Worm (Caenorhabditis elegans) whole organism, L4 larva: Measurements from ENCODE around the gene anmt-1.
A peak's percentile ranks its signal among the peaks of the same experiment; 100 is the strongest.

Source experiments
- R02D3.7 ChIP-seq: fragments of 150-350 bp; sonication (generic microtip); optimal IDR thresholded peaks from 3 replicates; lab custom pipeline; 2014; ENCODE audit warnings: missing biosample characterization, missing genetic modification characterization
- T20F7.1 ChIP-seq: fragments of 200-800 bp; sonication (Bioruptor generic); optimal IDR thresholded peaks from 2 replicates; lab custom pipeline; 2018; ENCODE audit warnings: mild to moderate bottlenecking, missing genetic modification characterization, missing compliant biosample characterization
- T26A8.4 ChIP-seq: fragments of 200-800 bp; sonication (Bioruptor generic); IDR thresholded peaks from 2 replicates; pipeline ENCODE4 v1.3.6; 2022; ENCODE audit warnings: missing genetic modification characterization, missing compliant biosample characterization
- Y75B8A.6 ChIP-seq: fragments of 200-800 bp; sonication (Bioruptor generic); IDR thresholded peaks from 2 replicates; pipeline ENCODE4 v1.3.6; 2022; ENCODE audit warnings: missing genetic modification reagents, missing genetic modification characterization, missing compliant biosample characterization
- ZK337.2 ChIP-seq: fragments of 200-800 bp; sonication (Bioruptor generic); IDR thresholded peaks from 2 replicates; pipeline ENCODE4 v1.3.6; 2022; ENCODE audit warnings: missing genetic modification reagents, missing genetic modification characterization, missing compliant biosample characterization
- ZK546.5 ChIP-seq, 2 experiments: sonication (generic microtip); optimal IDR thresholded peaks; 2 replicates each; lab custom pipeline; 2017; ENCODE audit warnings: missing biosample characterization in 2 of 2, missing genetic modification characterization in 2 of 2
- aly-2 ChIP-seq: sonication (generic microtip); optimal IDR thresholded peaks from 2 replicates; lab custom pipeline; 2018; ENCODE audit warnings: missing biosample characterization, missing genetic modification characterization
- arid-1 ChIP-seq: fragments of 200-800 bp; sonication (Bioruptor generic); conservative IDR thresholded peaks from 2 replicates; pipeline ENCODE4 v1.3.6; 2022; ENCODE audit warnings: missing genetic modification reagents, missing genetic modification characterization, missing compliant biosample characterization
- attf-4 ChIP-seq: sonication (generic microtip); optimal IDR thresholded peaks from 3 replicates; lab custom pipeline; 2017; ENCODE audit warnings: missing biosample characterization, missing genetic modification characterization
- ceh-20 ChIP-seq: fragments of 200-800 bp; sonication (Bioruptor generic); IDR thresholded peaks from 2 replicates; pipeline ENCODE4 v1.3.6; 2022; ENCODE audit warnings: missing genetic modification reagents, missing genetic modification characterization, missing compliant biosample characterization
- ceh-28 ChIP-seq: fragments of 150-350 bp; optimal IDR thresholded peaks from 2 replicates; lab custom pipeline; 2014; ENCODE audit warnings: missing biosample characterization, missing genetic modification reagents, missing genetic modification characterization
- ceh-32 ChIP-seq: sonication (generic microtip); optimal IDR thresholded peaks from 2 replicates; lab custom pipeline; 2016; ENCODE audit warnings: mild to moderate bottlenecking, missing genetic modification characterization, missing compliant biosample characterization; ENCODE audit not compliant: poor library complexity
- ceh-62 ChIP-seq: sonication (generic microtip); optimal IDR thresholded peaks from 2 replicates; lab custom pipeline; 2017; ENCODE audit warnings: missing biosample characterization, missing genetic modification characterization
- daf-12 ChIP-seq: fragments of 150-350 bp; optimal IDR thresholded peaks from 2 replicates; lab custom pipeline; 2014; ENCODE audit warnings: missing biosample characterization, missing genetic modification reagents, missing genetic modification characterization
- daf-16 ChIP-seq, 3 experiments: sonication (generic microtip); optimal IDR thresholded peaks; 2 replicates each; lab custom pipeline; 2016 to 2017; ENCODE audit warnings: missing genetic modification characterization in 3 of 3, missing genetic modification reagents in 3 of 3, mild to moderate bottlenecking in 2 of 3, missing compliant biosample characterization in 2 of 3, missing biosample characterization in 1 of 3, moderate library complexity in 1 of 3
- daf-8 ChIP-seq: fragments of 200-800 bp; sonication (Bioruptor generic); IDR thresholded peaks from 2 replicates; pipeline ENCODE4 v1.3.6; 2022; ENCODE audit warnings: missing genetic modification characterization, missing compliant biosample characterization
- dmd-6 ChIP-seq: fragments of 200-800 bp; sonication (Bioruptor generic); IDR thresholded peaks from 2 replicates; pipeline ENCODE4 v1.3.6; 2022; ENCODE audit warnings: missing genetic modification reagents, missing genetic modification characterization, missing compliant biosample characterization
- duxl-1 ChIP-seq: sonication (generic microtip); optimal IDR thresholded peaks from 2 replicates; lab custom pipeline; 2016; ENCODE audit warnings: mild to moderate bottlenecking, missing genetic modification characterization, moderate library complexity, missing compliant biosample characterization; ENCODE audit not compliant: poor library complexity
- dve-1 ChIP-seq: sonication (generic microtip); optimal IDR thresholded peaks from 2 replicates; lab custom pipeline; 2017; ENCODE audit warnings: antibody characterized with exemption, mild to moderate bottlenecking, missing genetic modification characterization, missing compliant biosample characterization; ENCODE audit not compliant: insufficient read depth
- egl-27 ChIP-seq: sonication (generic microtip); optimal IDR thresholded peaks from 3 replicates; lab custom pipeline; 2017; ENCODE audit warnings: missing biosample characterization, missing genetic modification reagents, missing genetic modification characterization
- egl-43 ChIP-seq: fragments of 200-800 bp; sonication (Bioruptor generic); IDR thresholded peaks from 2 replicates; pipeline ENCODE4 v1.3.6; 2022; ENCODE audit warnings: missing genetic modification reagents, missing genetic modification characterization, missing compliant biosample characterization
- hlh-11 ChIP-seq: fragments of 200-800 bp; sonication (Bioruptor generic); optimal IDR thresholded peaks from 2 replicates; lab custom pipeline; 2018; ENCODE audit warnings: mild to moderate bottlenecking, missing genetic modification characterization, missing compliant biosample characterization
- hlh-30 ChIP-seq: sonication (generic microtip); optimal IDR thresholded peaks from 2 replicates; lab custom pipeline; 2017; ENCODE audit warnings: antibody characterized with exemption, mild to moderate bottlenecking, missing genetic modification characterization, missing compliant biosample characterization; ENCODE audit not compliant: insufficient read depth
- jun-1 ChIP-seq: fragments of 150-350 bp; optimal IDR thresholded peaks from 2 replicates; lab custom pipeline; 2014; ENCODE audit warnings: missing biosample characterization, missing genetic modification reagents, missing genetic modification characterization
- lin-29 ChIP-seq: fragments of 200-800 bp; sonication (Bioruptor generic); IDR thresholded peaks from 2 replicates; pipeline ENCODE4 v1.3.6; 2022; ENCODE audit warnings: missing genetic modification reagents, missing genetic modification characterization, missing compliant biosample characterization
- lin-38 ChIP-seq: fragments of 200-800 bp; sonication (Bioruptor generic); IDR thresholded peaks from 2 replicates; pipeline ENCODE4 v1.3.6; 2022; ENCODE audit warnings: missing genetic modification reagents, missing genetic modification characterization, missing compliant biosample characterization
- madf-5 ChIP-seq, 2 experiments: fragments of 200-800 bp; sonication (Bioruptor generic); IDR thresholded peaks; 2 replicates each; pipeline ENCODE4 v1.3.6; 2022; ENCODE audit warnings: missing compliant biosample characterization in 2 of 2, missing genetic modification characterization in 2 of 2
- madf-9 ChIP-seq: fragments of 200-800 bp; sonication (Bioruptor generic); conservative IDR thresholded peaks from 2 replicates; pipeline ENCODE4 v1.3.6; 2022; ENCODE audit warnings: missing genetic modification reagents, missing genetic modification characterization, missing compliant biosample characterization
- mdt-29 ChIP-seq: fragments of 200-800 bp; sonication (Bioruptor generic); IDR thresholded peaks from 2 replicates; pipeline ENCODE4 v1.3.6; 2022; ENCODE audit warnings: missing genetic modification reagents, missing genetic modification characterization, missing compliant biosample characterization
- mes-2 ChIP-seq: sonication (generic microtip); optimal IDR thresholded peaks from 2 replicates; lab custom pipeline; 2016; ENCODE audit warnings: missing genotype, mild to moderate bottlenecking, missing genetic modification characterization, missing compliant biosample characterization; ENCODE audit not compliant: poor library complexity, severe bottlenecking
- mxl-2 ChIP-seq: fragments of 200-800 bp; sonication (Bioruptor generic); conservative IDR thresholded peaks from 2 replicates; pipeline ENCODE4 v1.3.6; 2022; ENCODE audit warnings: missing genetic modification reagents, missing genetic modification characterization, missing compliant biosample characterization
- nhr-10 ChIP-seq: fragments of 150-350 bp; optimal IDR thresholded peaks from 2 replicates; lab custom pipeline; 2014; ENCODE audit warnings: missing biosample characterization, missing genetic modification characterization
- nhr-11 ChIP-seq: fragments of 150-350 bp; optimal IDR thresholded peaks from 2 replicates; lab custom pipeline; 2014; ENCODE audit warnings: missing biosample characterization, missing genetic modification characterization
- nhr-237 ChIP-seq: sonication (generic microtip); optimal IDR thresholded peaks from 2 replicates; lab custom pipeline; 2017; ENCODE audit warnings: missing biosample characterization, missing genetic modification characterization
- nhr-25 ChIP-seq: sonication (generic microtip); optimal IDR thresholded peaks from 2 replicates; lab custom pipeline; 2017; ENCODE audit warnings: missing genetic modification characterization, mild to moderate bottlenecking, missing compliant biosample characterization, antibody characterized with exemption, moderate library complexity, borderline replicate concordance; ENCODE audit not compliant: insufficient read depth
- nhr-28 ChIP-seq: fragments of 150-350 bp; optimal IDR thresholded peaks from 2 replicates; lab custom pipeline; 2014; ENCODE audit warnings: missing biosample characterization, missing genetic modification characterization
- nhr-41 ChIP-seq: fragments of 200-800 bp; sonication (Bioruptor generic); IDR thresholded peaks from 2 replicates; pipeline ENCODE4 v1.3.6; 2022; ENCODE audit warnings: missing genetic modification reagents, missing genetic modification characterization, missing compliant biosample characterization
- nhr-48 ChIP-seq: sonication (generic microtip); optimal IDR thresholded peaks from 2 replicates; lab custom pipeline; 2016; ENCODE audit warnings: mild to moderate bottlenecking, missing genetic modification characterization, missing compliant biosample characterization
- nhr-77 ChIP-seq: fragments of 150-350 bp; optimal IDR thresholded peaks from 2 replicates; lab custom pipeline; 2014; ENCODE audit warnings: missing biosample characterization, missing genetic modification characterization
- set-16 ChIP-seq: fragments of 200-800 bp; sonication (Bioruptor generic); IDR thresholded peaks from 2 replicates; pipeline ENCODE4 v1.3.6; 2022; ENCODE audit warnings: missing genetic modification reagents, missing genetic modification characterization, missing compliant biosample characterization
- spr-3 ChIP-seq: fragments of 200-800 bp; sonication (Bioruptor generic); optimal IDR thresholded peaks from 2 replicates; lab custom pipeline; 2018; ENCODE audit warnings: mild to moderate bottlenecking, missing genetic modification characterization, missing compliant biosample characterization
- tra-1 ChIP-seq: fragments of 200-800 bp; sonication (Bioruptor generic); IDR thresholded peaks from 2 replicates; pipeline ENCODE4 v1.3.6; 2022; ENCODE audit warnings: missing genetic modification reagents, missing genetic modification characterization, missing compliant biosample characterization
- zag-1 ChIP-seq: fragments of 150-350 bp; optimal IDR thresholded peaks from 2 replicates; lab custom pipeline; 2014; ENCODE audit warnings: missing biosample characterization, missing genetic modification characterization
- zfp-3 ChIP-seq: fragments of 200-800 bp; sonication (Bioruptor generic); conservative IDR thresholded peaks from 2 replicates; pipeline ENCODE4 v1.3.6; 2022; ENCODE audit warnings: missing genetic modification reagents, missing genetic modification characterization, missing compliant biosample characterization
- zip-11 ChIP-seq: fragments of 200-800 bp; sonication (Bioruptor generic); IDR thresholded peaks from 2 replicates; pipeline ENCODE4 v1.3.6; 2022; ENCODE audit warnings: missing genetic modification characterization, missing compliant biosample characterization
- ztf-11 ChIP-seq: fragments of 150-350 bp; optimal IDR thresholded peaks from 2 replicates; lab custom pipeline; 2014; ENCODE audit warnings: missing biosample characterization, missing genetic modification characterization
- ztf-7 ChIP-seq: fragments of 150-350 bp; optimal IDR thresholded peaks from 2 replicates; lab custom pipeline; 2014; ENCODE audit warnings: missing biosample characterization, missing genetic modification characterization

anmt-1 gene

ce11 chrIII:8652112-8652694, 32.4 kb upstream of the anmt-1 start:
- peak; percentile 16 for TF ChIP-seq hlh-30 (tag; lab: Kevin White, UChicago)
- TF ChIP-seq dmd-6 (GFP tag; lab: Robert Waterston, UW) = peak; percentile 13; the same call in 1 of the 2 replicates
- TF ChIP-seq mxl-2 (GFP tag; lab: Robert Waterston, UW) = no peak
- 0 out of 2 replicates have a peak, but pooled peaks have one; percentile 6 for TF ChIP-seq Y75B8A.6 (GFP tag; lab: Robert Waterston, UW)
- TF ChIP-seq T26A8.4 (GFP tag; lab: Robert Waterston, UW) = peak; percentile 25; the same call in 1 of the 2 replicates
- no peak for TF ChIP-seq R02D3.7
- TF ChIP-seq dve-1 (tag; lab: Kevin White, UChicago) = peak; percentile 19
- TF ChIP-seq zfp-3 = peak; percentile 84
- TF ChIP-seq daf-12 (tag; lab: Kevin White, UChicago) = no peak
- peak; percentile 7 for TF ChIP-seq nhr-77 (tag; lab: Kevin White, UChicago)
- TF ChIP-seq daf-16 (GFP tag; optimal IDR thresholded peaks at IDR 0.05; lab: Kevin White, UChicago) = no peak
- peak; percentile 44 for TF ChIP-seq daf-16 (tag; optimal IDR thresholded peaks at IDR 0.05; lab: Kevin White, UChicago)
- TF ChIP-seq T20F7.1 (GFP tag; lab: Kevin White, UChicago) = peak; percentile 23
- TF ChIP-seq lin-38 (GFP tag; lab: Robert Waterston, UW) = peak; percentile 30; the same call in 1 of the 2 replicates

DNA sequence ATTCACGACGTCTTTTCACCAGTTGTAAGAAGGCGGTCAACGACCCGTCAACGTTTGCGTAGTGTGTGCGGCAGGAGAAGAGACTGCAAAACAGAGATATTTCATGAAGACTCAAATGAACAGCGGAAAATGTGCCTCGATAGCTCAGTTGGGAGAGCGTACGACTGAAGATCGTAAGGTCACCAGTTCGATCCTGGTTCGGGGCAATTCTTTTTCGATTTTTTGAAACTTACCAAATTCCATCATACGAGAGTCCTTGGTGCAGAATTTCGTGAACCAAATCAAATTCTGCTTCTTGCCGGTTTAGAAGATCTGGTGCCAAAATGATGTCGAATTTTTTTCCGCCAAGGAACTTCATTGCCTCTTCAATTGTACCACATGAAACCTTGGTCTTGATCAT, 31.7 kb upstream of the anmt-1 start:
- TF ChIP-seq ceh-62 (tag; lab: Kevin White, UChicago) = no peak
- peak; percentile 31 for TF ChIP-seq duxl-1 (tag; lab: Kevin White, UChicago)
- no peak for TF ChIP-seq attf-4
- no peak for TF ChIP-seq T20F7.1 (GFP tag; lab: Kevin White, UChicago)
- peak; percentile 11 to 64; a peak in 1 of 4 replicates for TF ChIP-seq madf-5 (GFP tag; IDR thresholded peaks at IDR 0.05; lab: Robert Waterston, UW)
- TF ChIP-seq ceh-32 (tag; lab: Kevin White, UChicago) = no peak
- TF ChIP-seq lin-29 (GFP tag; lab: Robert Waterston, UW) = no peak
- no peak for TF ChIP-seq nhr-41 (GFP tag; lab: Robert Waterston, UW)
- TF ChIP-seq spr-3 (GFP tag; lab: Kevin White, UChicago) = no peak
- no peak for TF ChIP-seq daf-8 (GFP tag; lab: Robert Waterston, UW)
- TF ChIP-seq dmd-6 (GFP tag; lab: Robert Waterston, UW) = no peak; the same call in 1 of the 2 replicates
- TF ChIP-seq arid-1 (GFP tag; lab: Robert Waterston, UW) = peak; percentile 18; the same call in 1 of the 2 replicates
- TF ChIP-seq mes-2 = peak; percentile 71
- peak; percentile 35; the same call in 1 of the 2 replicates for TF ChIP-seq madf-9
- no peak for TF ChIP-seq set-16 (GFP tag; lab: Robert Waterston, UW)
- no peak for TF ChIP-seq zag-1 (tag; lab: Kevin White, UChicago)
- peak; percentile 80 for TF ChIP-seq egl-43 (GFP tag; lab: Robert Waterston, UW)
- no peak for TF ChIP-seq jun-1
- TF ChIP-seq ceh-20 = no peak
- TF ChIP-seq nhr-237 (tag; lab: Kevin White, UChicago) = no peak
- TF ChIP-seq ztf-11 = no peak
- no peak for TF ChIP-seq tra-1
- TF ChIP-seq ztf-7 (tag; lab: Kevin White, UChicago) = no peak
- TF ChIP-seq lin-38 (GFP tag; lab: Robert Waterston, UW) = peak; percentile 73
- no peak for TF ChIP-seq egl-27 (tag; lab: Kevin White, UChicago)
- no peak for TF ChIP-seq nhr-11 (tag; lab: Kevin White, UChicago)
- peak; percentile 44; the same call in 1 of the 2 replicates for TF ChIP-seq mdt-29 (GFP tag; lab: Robert Waterston, UW)
- no peak for TF ChIP-seq ZK546.5 (tag; optimal IDR thresholded peaks at IDR 0.05; lab: Kevin White, UChicago)
- TF ChIP-seq aly-2 = peak; percentile 5
- TF ChIP-seq zfp-3 = peak; percentile 12; the same call in 1 of the 2 replicates
- no peak for TF ChIP-seq zip-11
- TF ChIP-seq nhr-48 = no peak
- peak; percentile 14 for TF ChIP-seq hlh-11 (tag; lab: Kevin White, UChicago)
- TF ChIP-seq nhr-10 (tag; lab: Kevin White, UChicago) = no peak
- no peak for TF ChIP-seq ceh-28 (tag; lab: Kevin White, UChicago)
- no peak for TF ChIP-seq daf-12 (tag; lab: Kevin White, UChicago)
- no peak for TF ChIP-seq ZK337.2 (GFP tag; lab: Robert Waterston, UW)
- TF ChIP-seq nhr-25 (tag; lab: Kevin White, UChicago) = no peak
- TF ChIP-seq nhr-28 (tag; lab: Kevin White, UChicago) = no peak
